Fruit fly (Drosophila melanogaster): ENCODE measurements around the gene CG33303.

CG33303 gene

dm6 chr2L:10408122-10408576 lies 32.6 kb upstream of the CG33303 start, which contains the start of the genes Ip259 and RpS27A (continued):
- TF ChIP-seq kay (GFP tag; optimal IDR thresholded peaks at IDR 0.05), result no peak
- no peak for TF ChIP-seq CG6791 (GFP tag; IDR thresholded peaks at IDR 0.05; ENCODE audit: partially characterized antibody)
- no peak for TF ChIP-seq prd (optimal IDR thresholded peaks at IDR 0.05)
- TF ChIP-seq prd (GFP tag; IDR thresholded peaks at IDR 0.05), result peak; percentile 62; the same call in 2 of the 3 replicates
- TF ChIP-seq CG4282 (GFP tag; optimal IDR thresholded peaks at IDR 0.05), result no peak
- no peak for TF ChIP-seq CG1832 (GFP tag; optimal IDR thresholded peaks at IDR 0.05)
- peak; percentile 55 for TF ChIP-seq trem (tag; optimal IDR thresholded peaks at IDR 0.05)
- TF ChIP-seq CG10321 (GFP tag; IDR thresholded peaks at IDR 0.05), result peak; percentile 44; the same call in 1 of the 2 replicates
- no peak for TF ChIP-seq grn (GFP tag; optimal IDR thresholded peaks at IDR 0.05)
- TF ChIP-seq Ptx1 (GFP tag; IDR thresholded peaks at IDR 0.05), result peak; percentile 71; the same call in 1 of the 2 replicates
- TF ChIP-seq CG3407 (GFP tag; optimal IDR thresholded peaks at IDR 0.05), result peak; percentile 70
- peak; percentile 56 for TF ChIP-seq D19B (GFP tag; optimal IDR thresholded peaks at IDR 0.05)
- no peak for TF ChIP-seq Hmr (GFP tag; optimal IDR thresholded peaks at IDR 0.05)
- 0 out of 2 replicates have a peak, but pooled peaks have one; percentile 59 for TF ChIP-seq rib (GFP tag; IDR thresholded peaks at IDR 0.05)
- no peak; the same call in 2 of the 3 replicates for TF ChIP-seq CG34224 (GFP tag; IDR thresholded peaks at IDR 0.05; ENCODE audit: partially characterized antibody)
- TF ChIP-seq CG8478 (optimal IDR thresholded peaks at IDR 0.05), result no peak
- peak in 1 of 2 experiments; percentile 64 for TF ChIP-seq Eip74EF (GFP tag; optimal IDR thresholded peaks at IDR 0.05)
- TF ChIP-seq CG3995 (GFP tag; optimal IDR thresholded peaks at IDR 0.05), result peak; percentile 60
- peak; percentile 15 for TF ChIP-seq CG1792 (GFP tag; optimal IDR thresholded peaks at IDR 0.05)
- peak; percentile 79 for TF ChIP-seq CG2712 (tag; optimal IDR thresholded peaks at IDR 0.05)
- TF ChIP-seq CrebB (tag; optimal IDR thresholded peaks at IDR 0.05), result peak; percentile 73
- peak; percentile 55 for TF ChIP-seq CG18011 (GFP tag; optimal IDR thresholded peaks at IDR 0.05)
- peak; percentile 97 for TF ChIP-seq Med (GFP tag)
- peak; percentile 93 for TF ChIP-seq NfI (GFP tag; optimal IDR thresholded peaks at IDR 0.05)
- TF ChIP-seq CG4730 (GFP tag; IDR thresholded peaks at IDR 0.05), result peak; percentile 35; the same call in 1 of the 2 replicates
- TF ChIP-seq CG5180 (GFP tag; optimal IDR thresholded peaks at IDR 0.05), result peak; percentile 46
- TF ChIP-seq CG16815 (GFP tag; optimal IDR thresholded peaks at IDR 0.05), result peak; percentile 6
- peak; percentile 70 for TF ChIP-seq Asciz (GFP tag; optimal IDR thresholded peaks at IDR 0.05)
- TF ChIP-seq CG7786 (GFP tag; optimal IDR thresholded peaks at IDR 0.05), result peak; percentile 60
- no peak for TF ChIP-seq CG11093 (GFP tag; IDR thresholded peaks at IDR 0.05)
- peak; percentile 24 for TF ChIP-seq CG1602 (GFP tag; optimal IDR thresholded peaks at IDR 0.05)
- peak; percentile 61; the same call in 1 of the 2 replicates for TF ChIP-seq E2f1 (GFP tag; IDR thresholded peaks at IDR 0.05)
- TF ChIP-seq Ets97D (GFP tag; optimal IDR thresholded peaks at IDR 0.05), result peak; percentile 99
- peak; percentile 45 for TF ChIP-seq D19A (tag; optimal IDR thresholded peaks at IDR 0.05)
- no peak for TF ChIP-seq Ravus (GFP tag; IDR thresholded peaks at IDR 0.05)
- no peak for TF ChIP-seq pros (GFP tag; optimal IDR thresholded peaks at IDR 0.05)
- no peak for TF ChIP-seq Jarid2 (GFP tag; optimal IDR thresholded peaks at IDR 0.05)
- peak; percentile 56 for TF ChIP-seq crc (GFP tag; optimal IDR thresholded peaks at IDR 0.05)
- peak; percentile 91 for TF ChIP-seq CG9727 (GFP tag; optimal IDR thresholded peaks at IDR 0.05)
- peak; percentile 56 for TF ChIP-seq CG2120 (GFP tag; optimal IDR thresholded peaks at IDR 0.05)
- peak; percentile 55 for TF ChIP-seq Bteb2 (GFP tag; optimal IDR thresholded peaks at IDR 0.05)
- TF ChIP-seq CG3847 (GFP tag; IDR thresholded peaks at IDR 0.05), result peak; percentile 78
- peak; percentile 75 for TF ChIP-seq ttk (GFP tag; IDR thresholded peaks at IDR 0.05)
- TF ChIP-seq p53 (GFP tag; optimal IDR thresholded peaks at IDR 0.05), result peak; percentile 62
- TF ChIP-seq nmo (GFP tag; optimal IDR thresholded peaks at IDR 0.05), result peak; percentile 81
- no peak for TF ChIP-seq Bdp1 (GFP tag; optimal IDR thresholded peaks at IDR 0.05)
- peak; percentile 69 for TF ChIP-seq CG15011 (GFP tag; optimal IDR thresholded peaks at IDR 0.05)
- TF ChIP-seq CG1529 (GFP tag; optimal IDR thresholded peaks at IDR 0.05), result peak; percentile 55
- TF ChIP-seq CG17328 (GFP tag; IDR thresholded peaks at IDR 0.05), result peak; percentile 87
- peak; percentile 71 for TF ChIP-seq HmgZ (tag; optimal IDR thresholded peaks at IDR 0.05)
- TF ChIP-seq CG30403 (GFP tag; optimal IDR thresholded peaks at IDR 0.05), result peak; percentile 56

Measured in whole organism, embryonic.